Fruit fly (Drosophila melanogaster) ovary, adult (tissue): ENCODE measurements around the gene CG12057.

Experiments
- CG17801 ChIP-seq: fragments of 200-800 bp; optimal IDR thresholded peaks from 2 replicates; lab custom pipeline; 2019; ENCODE audit warnings: missing biosample characterization, mild to moderate bottlenecking, missing genetic modification characterization, moderate library complexity; ENCODE audit not compliant: partially characterized antibody

Gene CG12057

DNA sequence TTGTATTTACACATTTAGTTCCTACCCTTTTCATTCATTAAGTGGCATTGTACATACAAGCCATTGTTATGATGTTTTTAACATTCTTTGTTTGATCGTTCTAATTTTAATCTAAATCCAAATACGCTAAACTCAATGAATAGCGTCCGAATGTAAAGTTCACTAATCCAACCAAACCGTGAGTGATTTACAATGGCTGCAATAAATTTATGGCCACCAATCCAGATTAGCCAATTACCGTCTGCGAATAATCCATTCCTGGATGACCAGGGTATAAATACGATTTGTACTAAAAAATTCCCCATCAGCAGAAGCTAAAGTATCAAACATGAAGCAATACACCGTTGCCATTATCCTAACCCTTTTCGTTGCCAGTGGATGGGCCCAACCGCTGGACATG, at the start of gene CG12057:
Gene CG12057 (plus strand): TSS at position 301 of the 400 bp plus-strand sequence.
- TF ChIP-seq CG17801 (GFP tag; lab: Kevin White, UChicago) = no peak

DNA sequence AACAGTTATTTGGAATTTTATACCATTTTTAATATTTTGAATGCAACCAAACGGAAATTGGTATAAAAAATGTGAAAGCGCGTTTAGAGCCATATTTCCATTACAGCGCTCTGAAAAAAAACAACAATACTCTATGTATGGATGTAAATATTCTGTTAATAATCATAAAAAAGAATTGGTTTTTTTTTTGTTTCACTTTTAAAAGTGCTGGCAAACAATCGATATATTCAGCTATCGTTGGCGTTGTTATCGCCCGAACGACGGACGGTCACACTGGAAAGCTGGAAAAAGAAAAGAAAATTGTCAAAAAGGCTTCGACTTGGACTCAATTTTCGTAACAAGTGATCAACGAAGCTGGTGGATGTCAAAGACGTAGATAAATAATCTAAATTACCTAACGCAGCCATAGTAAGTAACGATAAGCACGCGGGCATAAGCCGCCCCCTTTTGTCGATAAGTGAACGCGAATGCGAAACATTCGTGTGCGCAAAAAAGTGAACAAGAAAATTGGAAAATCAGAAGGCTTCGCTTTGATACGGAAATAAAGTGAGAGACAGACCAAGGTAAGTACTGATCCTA, 49.1 kb upstream of the CG12057 start, which contains the start of gene CG7065:
Gene CG7065 (plus strand): TSS at position 270 of the 579 bp plus-strand sequence.
- TF ChIP-seq CG17801 (GFP tag; lab: Kevin White, UChicago) = peak; percentile 19

DNA sequence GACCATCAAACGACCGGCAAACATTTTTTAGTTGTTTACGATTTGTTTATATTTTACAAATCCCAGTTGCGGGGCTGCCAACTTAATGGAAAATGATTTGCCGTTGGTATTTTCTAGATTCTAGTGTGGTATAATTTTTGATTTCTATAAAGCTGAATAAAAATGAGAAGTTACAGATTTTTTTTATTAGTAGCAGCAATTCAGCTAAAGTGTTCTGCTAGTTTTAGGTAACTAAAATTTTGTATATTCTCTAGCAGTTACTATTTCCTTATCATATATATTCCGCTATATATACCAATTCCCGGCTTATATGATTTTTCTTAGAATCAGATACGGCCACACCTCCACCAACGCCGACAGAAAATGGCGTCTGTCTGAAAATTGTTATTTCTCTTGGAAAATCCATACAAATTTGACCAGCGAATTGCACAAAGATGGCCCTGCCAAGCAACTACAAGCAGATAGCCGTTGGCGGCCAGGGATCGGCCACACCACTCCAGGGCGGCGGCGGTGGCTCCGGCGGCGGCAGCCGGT, 42.4 kb upstream of the CG12057 start, which contains the start of the genes fh and Bap111:
Gene fh (minus strand): TSS at position 83 of the 534 bp plus-strand sequence.
Gene Bap111 (plus strand): TSS at position 321 of the 534 bp plus-strand sequence.
- peak; percentile 26 for TF ChIP-seq CG17801 (GFP tag; lab: Kevin White, UChicago)

DNA sequence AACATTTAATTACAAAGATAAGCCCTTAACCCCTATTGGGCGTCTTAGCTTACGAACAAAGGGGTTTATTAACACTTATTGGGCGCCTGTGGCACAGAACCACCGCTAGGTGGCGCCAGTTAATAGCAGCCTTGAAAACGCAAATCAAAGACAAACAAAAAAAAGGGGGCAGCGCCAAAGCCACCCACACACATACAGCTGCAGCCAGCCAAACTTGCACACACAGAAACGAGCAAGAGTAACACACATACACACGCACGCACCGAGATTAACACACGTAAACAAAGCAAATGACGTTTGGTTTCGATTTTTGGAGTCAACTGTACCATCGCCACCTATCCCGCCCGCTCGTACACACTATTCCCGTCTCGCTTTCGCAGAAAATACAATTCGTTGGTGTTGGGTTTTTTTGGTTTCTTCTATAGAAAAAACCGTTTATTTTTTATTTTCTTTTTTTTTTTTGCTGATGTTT, 39.3 kb upstream of the CG12057 start:
- peak; percentile 91 for TF ChIP-seq CG17801 (GFP tag; lab: Kevin White, UChicago)

DNA sequence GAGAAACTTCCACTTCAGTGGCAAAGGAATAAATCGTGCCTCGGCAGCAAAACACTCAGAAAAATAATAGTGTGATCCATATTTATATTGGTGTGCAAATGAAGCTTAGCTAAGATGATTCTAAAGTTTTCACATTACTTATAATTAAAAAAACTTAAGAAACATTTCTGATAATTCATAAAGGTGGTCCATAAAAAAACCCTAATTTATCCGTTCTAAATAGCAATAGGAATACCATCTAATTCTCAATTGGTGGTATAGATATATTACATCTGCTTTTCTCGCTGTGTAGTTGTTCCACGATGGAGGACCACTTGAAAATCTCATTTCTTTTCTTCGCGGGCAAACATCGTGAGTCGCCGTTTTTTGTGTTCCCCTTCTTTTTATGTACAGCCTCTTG, 36.3 kb upstream of the CG12057 start:
- peak; percentile 8 for TF ChIP-seq CG17801 (GFP tag; lab: Kevin White, UChicago)

DNA sequence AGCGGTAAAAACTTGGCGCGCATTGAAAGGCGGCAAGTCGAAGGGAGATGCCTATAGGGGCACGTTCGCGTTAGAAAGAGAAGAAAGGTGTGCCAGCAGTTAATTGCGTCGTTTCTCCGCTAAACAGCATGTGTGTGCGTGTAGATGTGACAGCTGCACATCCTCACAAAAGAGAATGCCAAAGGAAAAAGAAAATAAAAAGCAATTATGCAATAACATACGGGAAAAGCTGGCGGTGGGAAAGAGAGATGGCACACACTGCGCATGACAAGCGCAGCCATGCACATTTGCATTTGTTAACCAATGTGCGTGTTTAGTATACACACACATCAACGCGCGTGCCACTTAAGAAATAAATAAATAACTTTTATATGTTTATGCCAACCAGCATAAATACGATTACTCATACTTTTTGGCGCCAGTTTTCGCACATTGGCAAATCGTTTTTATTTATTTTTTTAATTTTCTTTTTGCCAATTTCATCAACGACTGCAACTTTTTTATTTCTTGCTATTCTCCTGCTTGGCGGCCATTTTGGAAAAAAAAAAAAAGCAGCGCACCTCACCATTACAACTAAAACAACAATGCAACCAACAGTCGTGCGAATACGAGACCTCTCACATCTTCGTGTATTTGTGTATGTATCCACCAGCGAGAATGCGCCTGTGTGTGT, 35.6 kb upstream of the CG12057 start:
- TF ChIP-seq CG17801 (GFP tag; lab: Kevin White, UChicago) = peak; percentile 78

DNA sequence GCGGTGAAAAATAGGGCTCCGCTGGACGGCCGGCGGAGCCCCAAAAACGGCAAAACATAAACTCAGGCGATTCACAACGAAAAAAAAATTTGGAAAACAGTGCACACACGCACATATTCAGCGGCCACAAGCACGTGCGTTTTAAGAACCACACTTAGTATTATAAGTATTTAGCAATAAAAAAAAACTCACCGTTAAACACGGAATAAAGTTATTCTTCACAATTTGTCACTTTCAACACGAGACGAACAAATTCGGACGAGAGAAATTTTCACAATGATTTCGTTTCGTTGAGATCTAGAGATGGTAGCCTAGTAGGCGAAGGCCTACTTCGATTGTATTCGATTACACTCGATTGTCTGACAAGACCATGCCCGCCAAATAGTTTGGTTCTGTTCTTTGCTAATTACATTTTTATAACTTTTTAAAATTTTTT, 35.1 kb upstream of the CG12057 start, which contains the start of gene His3.3B:
Gene His3.3B (minus strand): TSS at position 282 of the 436 bp plus-strand sequence.
- TF ChIP-seq CG17801 (GFP tag; lab: Kevin White, UChicago) = no peak

DNA sequence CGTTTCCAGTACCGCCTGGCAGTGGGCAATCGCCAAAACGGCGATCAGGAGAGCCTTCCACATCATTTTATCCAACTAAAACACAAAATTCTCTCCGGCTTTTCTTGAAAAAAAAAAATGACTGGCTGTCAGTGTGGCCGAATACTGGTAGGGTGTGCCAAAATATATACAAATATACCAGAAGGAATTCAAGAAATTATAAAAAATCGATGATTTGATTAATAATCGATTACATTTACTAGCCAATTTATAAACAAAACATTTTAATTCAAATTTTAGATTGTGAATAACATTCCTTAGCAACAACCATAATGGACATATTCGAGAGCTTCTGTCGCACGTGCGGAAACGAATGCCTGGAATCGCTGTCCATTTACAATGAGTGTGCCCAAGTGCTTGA, 33.1 kb upstream of the CG12057 start, which contains the start of the genes Ost48 and Dlip1:
Gene Ost48 (minus strand): TSS at position 150 of the 400 bp plus-strand sequence.
Gene Dlip1 (plus strand): TSS at position 257 of the 400 bp plus-strand sequence.
- TF ChIP-seq CG17801 (GFP tag; lab: Kevin White, UChicago) = no peak

DNA sequence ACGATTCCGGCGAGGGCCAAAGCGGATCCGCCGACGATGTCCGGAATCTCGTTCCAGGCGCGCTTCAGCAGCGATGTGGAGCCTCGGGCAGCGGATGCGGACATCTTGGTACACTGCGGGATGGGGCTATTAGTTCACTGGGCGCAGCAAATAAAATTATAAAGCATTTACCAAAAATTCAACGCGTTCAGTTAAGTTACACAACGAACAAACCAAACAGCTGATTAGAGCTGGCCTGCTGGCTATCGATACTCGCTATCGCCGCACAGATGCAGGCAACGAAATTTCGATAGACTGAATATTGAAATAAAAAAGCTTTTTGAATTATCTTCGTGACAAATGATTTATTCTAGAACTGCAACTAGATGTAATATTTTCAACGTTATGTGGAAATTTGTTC, 31.7 kb upstream of the CG12057 start, which contains the start of gene NdufA3:
Gene NdufA3 (minus strand): TSS at position 317 of the 400 bp plus-strand sequence.
- TF ChIP-seq CG17801 (GFP tag; lab: Kevin White, UChicago) = peak; percentile 41

DNA sequence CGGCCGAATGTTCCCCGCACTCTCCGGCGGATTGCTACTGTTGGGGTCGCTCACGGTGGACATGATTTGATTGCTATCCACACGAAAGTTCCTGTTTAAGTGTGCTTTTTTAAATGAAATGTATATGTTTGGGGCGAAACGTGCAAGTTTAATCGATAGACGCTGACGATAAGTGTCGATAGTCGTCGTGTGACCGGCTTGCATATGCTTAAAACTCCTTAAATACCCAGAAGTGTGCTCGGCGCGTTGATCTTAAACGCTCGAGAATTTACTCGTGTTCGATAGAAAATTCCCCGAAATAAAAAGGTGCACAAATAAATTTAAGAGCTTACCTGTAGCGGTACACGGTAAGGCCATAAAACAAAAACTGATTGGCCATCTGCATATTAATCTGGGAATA, 29.5 kb upstream of the CG12057 start, which contains the start of the genes Zpr1 and CG44532:
Gene Zpr1 (minus strand): TSS at position 179 of the 400 bp plus-strand sequence.
Gene CG44532 (plus strand): TSS at position 181 of the 400 bp plus-strand sequence.
- no peak for TF ChIP-seq CG17801 (GFP tag; lab: Kevin White, UChicago)

DNA sequence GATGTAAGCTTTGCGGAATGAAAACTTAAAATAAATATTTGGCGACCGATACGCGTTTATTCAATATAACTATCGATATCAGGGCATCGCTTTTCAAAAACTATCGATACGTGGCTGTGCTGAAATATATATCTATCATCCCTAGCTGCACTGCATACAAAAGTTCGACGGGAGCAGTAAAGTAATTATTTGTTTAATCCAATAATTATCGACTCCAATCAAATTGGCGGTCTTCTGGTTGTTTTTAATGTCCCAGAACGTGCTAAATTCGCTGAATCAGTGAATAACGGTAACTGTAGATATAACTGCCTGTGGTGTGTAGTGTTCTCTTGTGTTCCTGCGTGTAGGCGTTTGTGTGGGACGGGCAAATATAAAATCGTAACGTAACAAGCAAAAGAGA, 28.3 kb upstream of the CG12057 start, which contains the start of gene mei-P26:
Gene mei-P26 (plus strand): TSS at position 146 of the 400 bp plus-strand sequence.
- TF ChIP-seq CG17801 (GFP tag; lab: Kevin White, UChicago) = peak; percentile 74

DNA sequence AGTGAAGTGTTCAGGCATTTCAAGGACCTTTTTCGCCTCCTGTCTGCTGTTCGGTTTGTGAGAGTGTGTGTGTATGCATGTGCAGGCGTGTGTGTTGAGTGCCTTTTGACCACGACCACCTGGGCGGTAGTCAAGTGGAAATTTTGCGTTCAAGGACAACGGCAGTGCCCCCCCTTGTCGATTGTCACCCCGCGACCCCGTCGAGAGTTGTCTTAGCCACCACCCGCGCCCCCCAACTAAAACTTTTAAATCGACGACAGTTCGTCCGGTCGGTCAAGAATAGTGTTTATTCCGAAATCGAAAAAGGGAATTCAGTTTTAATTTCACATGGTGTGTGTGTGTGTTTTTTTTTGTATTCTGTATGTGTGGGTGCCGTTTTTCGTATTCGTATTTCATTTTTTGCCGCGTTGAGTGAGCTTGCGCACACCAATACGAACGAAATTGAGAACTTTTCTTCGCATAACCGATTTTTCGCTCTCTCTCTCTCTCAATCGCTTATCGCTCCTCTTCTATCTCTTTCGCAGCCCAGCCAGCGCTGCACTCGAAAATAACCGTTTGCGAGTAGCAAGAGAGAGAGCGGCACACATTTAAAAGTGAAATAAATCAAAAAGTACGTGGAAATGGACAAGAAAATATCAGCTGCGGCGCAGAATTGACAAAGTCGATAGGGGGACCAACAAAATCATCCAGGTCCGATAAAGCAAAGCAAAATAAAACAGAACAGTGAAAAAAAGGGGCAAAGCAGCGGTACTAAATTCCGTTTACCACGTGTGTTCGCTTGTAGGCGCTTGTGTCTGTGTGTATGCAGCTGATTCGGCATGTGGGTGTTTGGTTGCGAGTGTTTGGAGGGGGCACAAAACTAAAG, 27.6 kb upstream of the CG12057 start:
- TF ChIP-seq CG17801 (GFP tag; lab: Kevin White, UChicago) = peak; percentile 67

DNA sequence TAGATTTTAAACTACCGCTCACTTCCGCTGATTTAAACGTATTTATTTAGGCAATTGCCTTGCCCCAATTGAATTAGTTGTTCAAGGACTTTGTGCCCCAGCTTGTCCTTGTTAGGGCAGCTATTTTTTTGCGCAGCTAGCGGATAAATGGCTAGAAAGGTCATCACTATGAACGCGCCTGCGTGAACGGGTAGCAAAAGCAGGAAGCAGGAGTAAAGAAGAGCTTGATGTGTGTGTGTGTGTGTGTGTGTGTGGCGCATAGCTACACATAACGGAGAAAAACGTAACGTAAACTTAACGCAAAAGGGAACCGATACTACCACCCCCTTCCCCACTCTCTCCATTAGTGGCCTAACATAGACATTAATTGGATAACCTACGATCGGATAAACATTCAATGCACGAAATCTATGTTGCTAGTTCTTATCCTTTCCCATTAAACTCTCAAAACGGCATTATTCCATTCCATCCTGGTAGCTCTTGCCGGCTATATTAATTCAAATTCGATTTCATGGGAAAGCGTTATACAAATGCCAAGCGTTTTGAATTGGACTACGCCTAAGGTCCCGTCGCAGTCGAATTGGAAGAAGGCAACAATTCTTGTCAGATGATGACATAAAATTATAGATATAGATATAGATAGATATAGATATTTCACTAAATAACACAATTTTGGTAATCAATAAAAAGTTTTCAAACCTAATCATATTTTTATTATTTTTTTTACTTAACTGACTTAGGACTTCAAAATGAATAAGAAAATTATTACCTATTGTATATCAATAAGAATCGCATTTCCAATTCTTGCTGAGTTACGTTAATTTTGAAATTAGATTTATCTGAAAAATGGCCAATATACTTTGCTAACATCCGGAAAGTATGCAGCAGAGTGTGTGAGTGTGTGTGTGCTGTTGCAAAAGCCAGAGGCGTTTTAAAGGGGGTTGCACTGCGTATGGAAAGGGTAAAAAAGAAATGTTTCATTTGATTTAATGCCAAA, 26.6 kb upstream of the CG12057 start:
- no peak for TF ChIP-seq CG17801 (GFP tag; lab: Kevin White, UChicago)
